Fruit fly (Drosophila melanogaster): ENCODE results near the gene CG13043.

CG13043 gene

DNA sequence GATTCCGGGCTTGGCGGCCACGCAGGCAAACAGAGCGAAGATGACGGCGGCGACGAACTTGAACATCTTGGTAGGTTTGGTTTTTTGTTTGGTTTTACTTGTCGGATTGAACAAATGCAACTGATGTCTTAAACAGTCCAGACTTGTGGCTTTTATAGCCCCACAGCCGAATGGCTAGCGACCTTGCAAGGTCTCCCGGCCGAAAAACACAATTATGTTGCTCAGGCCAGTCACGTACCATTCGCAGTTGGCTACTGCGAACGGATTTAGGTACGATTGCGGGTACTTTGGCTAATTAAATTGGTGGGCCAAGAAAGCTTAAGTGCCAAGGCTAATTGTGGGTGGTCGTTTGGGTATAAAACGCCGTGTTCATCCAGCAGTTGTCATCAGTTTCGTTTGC, 40.7 kb downstream of the CG13043 start, which contains the start of the genes CG13051 and CG13069:
TSS of gene CG13051 (minus strand) at position 101 of the 400 bp plus-strand sequence.
TSS of gene CG13069 (plus strand) at position 386 of the 400 bp plus-strand sequence.
- no peak for TF ChIP-seq CG17801 (GFP tag; optimal IDR thresholded peaks at IDR 0.05; ENCODE audit: partially characterized antibody)

DNA sequence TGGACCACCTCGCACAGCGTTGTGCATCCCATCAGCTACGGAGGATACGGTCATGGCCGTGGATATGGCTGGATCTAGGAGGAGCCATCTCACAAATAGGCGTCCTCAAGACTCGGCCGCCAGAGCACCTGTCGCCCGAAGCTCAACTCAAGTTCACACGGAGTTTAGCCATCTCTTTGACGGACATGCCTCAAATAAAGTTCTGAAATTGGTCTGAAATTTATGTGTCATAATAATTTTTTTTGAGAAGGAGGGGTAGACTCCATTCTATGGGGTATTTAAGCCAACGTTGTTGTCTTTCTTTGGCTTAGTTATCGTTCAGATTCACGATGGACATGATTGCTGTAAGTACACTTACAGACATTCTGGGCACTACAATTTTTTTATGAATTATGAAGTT, 42.6 kb downstream of the CG13043 start, which contains the start of gene CG13070:
TSS of gene CG13070 (plus strand) at position 301 of the 400 bp plus-strand sequence.
- no peak for TF ChIP-seq CG17801 (GFP tag; optimal IDR thresholded peaks at IDR 0.05; ENCODE audit: partially characterized antibody)

DNA sequence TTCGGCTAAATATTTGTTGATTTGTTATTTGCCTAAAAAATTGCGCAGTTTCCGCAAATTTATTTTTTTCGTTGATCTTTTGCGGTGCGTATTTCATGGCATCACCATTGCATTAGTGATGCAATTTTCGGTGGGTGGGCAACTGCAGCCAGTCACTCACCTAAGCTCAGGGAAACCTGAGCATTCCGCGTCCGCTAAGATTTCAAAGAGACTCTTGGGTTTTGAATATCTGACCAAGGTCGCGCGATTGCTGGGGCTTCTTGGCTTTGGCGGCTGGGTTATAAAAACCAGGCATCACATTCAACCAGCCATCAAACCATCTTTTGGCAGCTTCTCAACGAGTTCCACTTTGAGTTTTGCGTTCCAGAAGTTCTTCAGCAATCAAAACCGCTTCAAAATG, 43.2 kb downstream of the CG13043 start, which contains the start of gene CG13071:
TSS of gene CG13071 (plus strand) at position 301 of the 400 bp plus-strand sequence.
- TF ChIP-seq CG17801 (GFP tag; optimal IDR thresholded peaks at IDR 0.05; ENCODE audit: partially characterized antibody) = no peak

DNA sequence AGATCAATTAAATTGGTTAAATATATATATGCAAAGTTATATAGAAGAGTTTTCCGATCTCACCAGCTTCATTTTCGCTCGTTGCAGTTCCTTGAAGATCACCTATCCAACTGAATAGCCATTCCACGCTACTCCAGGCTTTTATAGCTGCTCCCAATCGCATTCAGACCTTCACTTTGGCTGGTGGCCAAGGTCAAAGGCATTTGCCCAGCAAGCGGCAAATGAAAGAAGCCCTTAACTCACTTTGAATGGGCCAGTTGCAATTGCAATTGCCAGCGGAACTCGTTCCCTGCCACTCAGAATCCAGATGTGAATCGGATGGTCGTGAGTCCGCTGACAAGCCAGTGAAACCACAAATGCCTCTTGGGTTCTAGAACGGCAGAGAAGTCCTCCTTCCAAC, 44.2 kb downstream of the CG13043 start, which contains the start of gene CG34247:
TSS of gene CG34247 (minus strand) at position 101 of the 400 bp plus-strand sequence.
- no peak for TF ChIP-seq CG17801 (GFP tag; optimal IDR thresholded peaks at IDR 0.05; ENCODE audit: partially characterized antibody)

DNA sequence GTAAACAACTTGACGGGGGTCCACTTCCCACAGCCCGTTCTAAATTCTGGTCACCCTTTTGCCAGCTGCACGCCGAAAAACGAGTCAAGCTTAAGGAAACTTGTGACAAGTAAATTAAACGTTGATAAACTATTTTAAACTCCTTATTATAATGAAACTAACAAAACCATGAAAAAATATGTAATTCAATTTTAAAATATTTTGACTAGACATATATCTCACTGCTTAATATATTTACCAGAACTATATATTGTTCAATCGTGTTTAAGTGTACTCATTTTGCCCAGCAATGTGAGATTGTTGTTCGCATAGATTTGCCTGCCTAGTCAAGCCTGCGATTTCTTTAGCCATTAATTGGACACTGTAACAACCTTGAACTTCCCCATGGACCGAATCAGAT, 46.1 kb downstream of the CG13043 start, which contains the start of gene CG13053:
TSS of gene CG13053 (minus strand) at position 171 of the 400 bp plus-strand sequence.
- TF ChIP-seq CG17801 (GFP tag; optimal IDR thresholded peaks at IDR 0.05; ENCODE audit: partially characterized antibody) = no peak

DNA sequence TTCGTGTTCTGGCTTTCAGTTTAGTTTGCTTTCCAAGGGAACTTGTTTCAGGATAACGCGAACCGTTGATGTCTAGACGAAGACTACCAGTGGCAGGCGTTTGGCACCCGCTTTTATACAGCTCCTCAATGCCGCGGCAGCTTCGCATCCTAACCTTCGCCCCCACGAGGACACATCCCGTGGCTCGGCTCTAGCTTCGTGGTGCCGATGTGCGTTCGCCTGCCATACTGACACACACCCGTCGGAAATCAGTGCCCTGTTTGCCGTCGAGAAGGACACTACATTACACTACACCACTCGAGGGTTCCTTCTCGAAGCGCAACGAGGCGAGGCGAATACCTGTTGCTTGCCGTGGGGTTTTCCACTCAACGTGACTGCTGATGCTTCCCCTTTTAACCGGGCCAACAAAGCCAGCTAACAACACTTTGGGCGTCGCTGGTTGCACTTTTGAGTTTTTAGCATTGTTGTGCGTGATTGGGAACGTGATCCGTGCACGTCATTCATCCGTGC, 48.5 kb downstream of the CG13043 start, which contains the start of gene CG13054:
TSS of gene CG13054 (minus strand) at position 74 of the 510 bp plus-strand sequence.
- TF ChIP-seq CG17801 (GFP tag; optimal IDR thresholded peaks at IDR 0.05; ENCODE audit: partially characterized antibody) = no peak

All from ovary, adult (tissue).